Worm (Caenorhabditis elegans) whole organism, midembryonic: ENCODE results near the gene irld-22.

Experiments
- cog-1 ChIP-seq: sonication (generic microtip); optimal IDR thresholded peaks from 2 replicates; lab custom pipeline; 2016; ENCODE audit warnings: missing genetic modification characterization, missing compliant biosample characterization
- flt-1 ChIP-seq: fragments of 200-800 bp; sonication (Bioruptor generic); IDR thresholded peaks from 2 replicates; pipeline ENCODE4 v1.3.6; 2022; ENCODE audit warnings: missing genetic modification characterization, missing compliant biosample characterization
- med-1 ChIP-seq: sonication (generic microtip); optimal IDR thresholded peaks from 2 replicates; lab custom pipeline; 2017; ENCODE audit warnings: missing genetic modification characterization, mild to moderate bottlenecking, missing compliant biosample characterization, antibody characterized with exemption, missing genetic modification reagents; ENCODE audit not compliant: insufficient read depth
- ref-1 ChIP-seq: fragments of 200-800 bp; sonication (Bioruptor generic); conservative IDR thresholded peaks from 2 replicates; pipeline ENCODE4 v1.3.6; 2022; ENCODE audit warnings: missing genetic modification reagents, missing genetic modification characterization, missing compliant biosample characterization
- tab-1 ChIP-seq: fragments of 200-800 bp; sonication (Bioruptor generic); IDR thresholded peaks from 2 replicates; pipeline ENCODE4 v1.3.6; 2022; ENCODE audit warnings: missing genetic modification characterization, missing compliant biosample characterization
- ztf-23 ChIP-seq: fragments of 200-800 bp; sonication (Bioruptor generic); IDR thresholded peaks from 2 replicates; pipeline ENCODE4 v1.3.6; 2022; ENCODE audit warnings: missing genetic modification reagents, missing genetic modification characterization, missing compliant biosample characterization
- ztf-29 ChIP-seq: fragments of 200-800 bp; sonication (Bioruptor generic); IDR thresholded peaks from 2 replicates; pipeline ENCODE4 v1.3.6; 2022; ENCODE audit warnings: missing genetic modification reagents, missing genetic modification characterization, missing compliant biosample characterization

DNA sequence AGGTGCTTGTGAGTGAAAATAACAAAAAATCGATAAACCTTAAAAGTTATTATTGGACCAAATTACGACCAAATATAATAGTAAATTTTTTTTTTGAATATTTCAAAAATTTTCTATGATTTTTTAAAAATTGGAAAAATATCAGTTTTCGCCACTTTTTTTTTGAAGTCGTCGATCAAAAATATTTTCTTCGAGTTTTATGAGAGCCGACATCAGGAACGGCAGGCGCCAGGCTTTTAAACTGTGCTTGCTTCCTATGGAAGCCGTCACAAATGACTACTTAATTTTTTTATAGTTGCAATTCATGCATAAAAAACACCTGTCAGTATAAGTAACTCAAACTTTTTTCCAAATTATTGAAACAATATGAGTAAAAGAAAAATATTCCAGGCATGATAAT, 3.4 kb upstream of the irld-22 start:
- TF ChIP-seq tab-1 (GFP tag; lab: Robert Waterston, UW), result no peak
- TF ChIP-seq ztf-29, result no peak
- no peak for TF ChIP-seq flt-1
- no peak for TF ChIP-seq med-1
- TF ChIP-seq ztf-23 (GFP tag; lab: Robert Waterston, UW), result no peak
- no peak for TF ChIP-seq ref-1 (GFP tag; lab: Robert Waterston, UW)
- TF ChIP-seq cog-1 (tag; lab: Kevin White, UChicago), result no peak
